Fruit fly (Drosophila melanogaster): ENCODE measurements around the gene ksh.

Gene ksh

dm6 chrX:19461630-19462029 is 33.2 kb downstream of the ksh start:
- TF ChIP-seq pan (optimal IDR thresholded peaks at IDR 0.05) (no peak), psq (optimal IDR thresholded peaks at IDR 0.05) (no peak), Dll (optimal IDR thresholded peaks at IDR 0.05) (no peak), usp (GFP tag; optimal IDR thresholded peaks at IDR 0.05) (no peak), CG8478 (optimal IDR thresholded peaks at IDR 0.05) (no peak), EcR (GFP tag; optimal IDR thresholded peaks at IDR 0.05) (no peak)

dm6 chrX:19453138-19453537 is 41.7 kb downstream of the ksh start:
- TF ChIP-seq EcR (GFP tag; optimal IDR thresholded peaks at IDR 0.05) (no peak), psq (optimal IDR thresholded peaks at IDR 0.05) (no peak)

- TF ChIP-seq psq (optimal IDR thresholded peaks at IDR 0.05) (no peak), EcR (GFP tag; optimal IDR thresholded peaks at IDR 0.05) (no peak), pan (optimal IDR thresholded peaks at IDR 0.05) (no peak), CG8478 (optimal IDR thresholded peaks at IDR 0.05) (no peak), usp (GFP tag; optimal IDR thresholded peaks at IDR 0.05) (no peak), Dll (optimal IDR thresholded peaks at IDR 0.05) (no peak)
Measured at dm6 chrX:19448297-19448696, 46.5 kb downstream of the ksh start.

Data from whole organism.